ENCODE assay signal across 5 fruit fly cellular contexts in genomic region chrX:12473953-12474468, dm6.
TF ChIP-seq lines count a peak whose summit lies in the region.

No protein-coding gene starts in this region.

- no peak for TF ChIP-seq CTCF in whole organism, embryonic (GFP tag; optimal IDR thresholded peaks at IDR 0.05; lab: Kevin White, UChicago)

TF ChIP-seq in whole organism, adult, 20 proteins besides CTCF, POLR2A, EP300 and RAD21 (continues in another document):
- TF ChIP-seq CG7101 (tag; optimal IDR thresholded peaks at IDR 0.05; lab: Kevin White, UChicago) (peak; percentile 60), pad (GFP tag; optimal IDR thresholded peaks at IDR 0.05; lab: Kevin White, UChicago) (no peak), ovo (GFP tag; optimal IDR thresholded peaks at IDR 0.05; lab: Kevin White, UChicago) (peak; percentile 4), cic (GFP tag; optimal IDR thresholded peaks at IDR 0.05; lab: Kevin White, UChicago) (peak; percentile 10), toe (GFP tag; optimal IDR thresholded peaks at IDR 0.05; lab: Kevin White, UChicago) (no peak), CG5204 (GFP tag; optimal IDR thresholded peaks at IDR 0.05; lab: Kevin White, UChicago) (no peak), CG1620 (GFP tag; optimal IDR thresholded peaks at IDR 0.05; lab: Kevin White, UChicago) (no peak), bab1 (GFP tag; optimal IDR thresholded peaks at IDR 0.05; lab: Kevin White, UChicago) (no peak), tj (GFP tag; optimal IDR thresholded peaks at IDR 0.05; lab: Kevin White, UChicago) (peak; percentile 17), Hr96 (GFP tag; optimal IDR thresholded peaks at IDR 0.05; lab: Kevin White, UChicago) (no peak), kay (GFP tag; lab: Kevin White, UChicago; ENCODE audit: borderline replicate concordance) (no peak), Clk (GFP tag; optimal IDR thresholded peaks at IDR 0.05; lab: Kevin White, UChicago) (no peak), CG11617 (GFP tag; optimal IDR thresholded peaks at IDR 0.05; lab: Kevin White, UChicago) (peak; percentile 33), Mnt (GFP tag; optimal IDR thresholded peaks at IDR 0.05; lab: Kevin White, UChicago) (peak; percentile 34), CG12768 (GFP tag; optimal IDR thresholded peaks at IDR 0.05; lab: Kevin White, UChicago) (no peak), CG14711 (tag; optimal IDR thresholded peaks at IDR 0.05; lab: Kevin White, UChicago) (peak; percentile 49), cnc (optimal IDR thresholded peaks at IDR 0.05; lab: Kevin White, UChicago) (no peak), Crg-1 (GFP tag; optimal IDR thresholded peaks at IDR 0.05; lab: Kevin White, UChicago) (no peak), CG7045 (GFP tag; optimal IDR thresholded peaks at IDR 0.05; lab: Kevin White, UChicago) (peak; percentile 12)

TF ChIP-seq in whole organism, embryonic, 481 proteins besides CTCF, POLR2A, EP300 and RAD21 (continues in another document):
- peak; percentile 50; the same call in 1 of the 3 replicates for TF ChIP-seq CG11560 (tag; IDR thresholded peaks at IDR 0.05; lab: Robert Waterston, UW)
- TF ChIP-seq pros (GFP tag; optimal IDR thresholded peaks at IDR 0.05; lab: Kevin White, UChicago) = no peak
- TF ChIP-seq ac (GFP tag; optimal IDR thresholded peaks at IDR 0.05; lab: Kevin White, UChicago) = no peak
- TF ChIP-seq nom (GFP tag; optimal IDR thresholded peaks at IDR 0.05; lab: Kevin White, UChicago) = no peak
- TF ChIP-seq klu (GFP tag; IDR thresholded peaks at IDR 0.05; lab: Robert Waterston, UW) = peak; percentile 65; the same call in 1 of the 2 replicates
- TF ChIP-seq cwo (GFP tag; optimal IDR thresholded peaks at IDR 0.05; lab: Kevin White, UChicago) = peak; percentile 82
- peak; percentile 59 for TF ChIP-seq exex (tag; optimal IDR thresholded peaks at IDR 0.05; lab: Kevin White, UChicago)
- peak; percentile 50 for TF ChIP-seq ewg (GFP tag; optimal IDR thresholded peaks at IDR 0.05; lab: Kevin White, UChicago)
- TF ChIP-seq mirr (GFP tag; optimal IDR thresholded peaks at IDR 0.05; lab: Kevin White, UChicago) = peak; percentile 90
- TF ChIP-seq chif (GFP tag; optimal IDR thresholded peaks at IDR 0.05; lab: Kevin White, UChicago) = peak in 1 of 2 experiments; percentile 26
- 0 out of 3 replicates have a peak, but pooled peaks have one; percentile 52 for TF ChIP-seq Mrtf (GFP tag; IDR thresholded peaks at IDR 0.05; lab: Robert Waterston, UW)
- peak; percentile 43 for TF ChIP-seq CG4820 (GFP tag; optimal IDR thresholded peaks at IDR 0.05; lab: Kevin White, UChicago)
- TF ChIP-seq Nf-YB (GFP tag; optimal IDR thresholded peaks at IDR 0.05; lab: Kevin White, UChicago) = peak; percentile 60
- TF ChIP-seq dm (GFP tag; optimal IDR thresholded peaks at IDR 0.05; lab: Kevin White, UChicago) = no peak
- peak; percentile 81 for TF ChIP-seq tgo (GFP tag; IDR thresholded peaks at IDR 0.05; lab: Robert Waterston, UW)
- peak; percentile 49 for TF ChIP-seq CG12942 (GFP tag; optimal IDR thresholded peaks at IDR 0.05; lab: Kevin White, UChicago)
- peak; percentile 82 for TF ChIP-seq tap (tag; optimal IDR thresholded peaks at IDR 0.05; lab: Kevin White, UChicago)
- peak; percentile 86 for TF ChIP-seq CG17829 (tag; optimal IDR thresholded peaks at IDR 0.05; lab: Kevin White, UChicago)

TF ChIP-seq in whole organism, prepupa, 60 proteins besides CTCF, POLR2A, EP300 and RAD21 (continues in another document):
- TF ChIP-seq acj6 (GFP tag; optimal IDR thresholded peaks at IDR 0.05; lab: Kevin White, UChicago) = peak; percentile 30
- peak; percentile 45 for TF ChIP-seq CG32006 (GFP tag; optimal IDR thresholded peaks at IDR 0.05; lab: Kevin White, UChicago)
- TF ChIP-seq Met (GFP tag; optimal IDR thresholded peaks at IDR 0.05; lab: Kevin White, UChicago) = peak; percentile 39
- peak; percentile 19 for TF ChIP-seq CG6276 (GFP tag; optimal IDR thresholded peaks at IDR 0.05; lab: Kevin White, UChicago)
- TF ChIP-seq fkh (GFP tag; optimal IDR thresholded peaks at IDR 0.05; lab: Kevin White, UChicago) = peak; percentile 96
- TF ChIP-seq dac (GFP tag; optimal IDR thresholded peaks at IDR 0.05; lab: Kevin White, UChicago) = no peak
- TF ChIP-seq vri (GFP tag; optimal IDR thresholded peaks at IDR 0.05; lab: Kevin White, UChicago) = peak; percentile 92
- TF ChIP-seq CG8119 (GFP tag; IDR thresholded peaks at IDR 0.05; lab: Robert Waterston, UW) = peak; percentile 60
- TF ChIP-seq CG10631 (GFP tag; optimal IDR thresholded peaks at IDR 0.05; lab: Kevin White, UChicago) = peak; percentile 28
- TF ChIP-seq OdsH (GFP tag; optimal IDR thresholded peaks at IDR 0.05; lab: Kevin White, UChicago) = peak; percentile 46
- TF ChIP-seq CG16779 (tag; optimal IDR thresholded peaks at IDR 0.05; lab: Kevin White, UChicago) = no peak
- TF ChIP-seq CG3032 (tag; optimal IDR thresholded peaks at IDR 0.05; lab: Kevin White, UChicago) = peak; percentile 1
- TF ChIP-seq CG34406 (GFP tag; optimal IDR thresholded peaks at IDR 0.05; lab: Kevin White, UChicago) = peak; percentile 19
- peak; percentile 44 for TF ChIP-seq topi (GFP tag; optimal IDR thresholded peaks at IDR 0.05; lab: Kevin White, UChicago)
- 0 out of 3 replicates have a peak, but pooled peaks have one; percentile 27 for TF ChIP-seq eg (GFP tag; IDR thresholded peaks at IDR 0.05; lab: Robert Waterston, UW)
- no peak for TF ChIP-seq CG7368 (GFP tag; optimal IDR thresholded peaks at IDR 0.05; lab: Kevin White, UChicago)
- TF ChIP-seq pdm3 (GFP tag; optimal IDR thresholded peaks at IDR 0.05; lab: Kevin White, UChicago) = peak; percentile 12
- TF ChIP-seq Sox102F (GFP tag; optimal IDR thresholded peaks at IDR 0.05; lab: Kevin White, UChicago) = peak; percentile 19
- TF ChIP-seq lz (GFP tag; optimal IDR thresholded peaks at IDR 0.05; lab: Kevin White, UChicago) = peak; percentile 19

TF ChIP-seq in whole organism, pupa, 21 proteins besides CTCF, POLR2A, EP300 and RAD21:
- peak; percentile 33; the same call in 1 of the 2 replicates for TF ChIP-seq CG32121 (GFP tag; IDR thresholded peaks at IDR 0.05; lab: Robert Waterston, UW)
- no peak for TF ChIP-seq rn (GFP tag; IDR thresholded peaks at IDR 0.05; lab: Robert Waterston, UW)
- no peak for TF ChIP-seq Snoo (tag; optimal IDR thresholded peaks at IDR 0.05; lab: Kevin White, UChicago)
- TF ChIP-seq EcR (GFP tag; optimal IDR thresholded peaks at IDR 0.05; lab: Kevin White, UChicago) = no peak
- peak; percentile 41; the same call in 1 of the 3 replicates for TF ChIP-seq CG4496 (GFP tag; IDR thresholded peaks at IDR 0.05; lab: Robert Waterston, UW)
- TF ChIP-seq CG8301 (tag; optimal IDR thresholded peaks at IDR 0.05; lab: Kevin White, UChicago) = peak; percentile 32
- TF ChIP-seq CG12605 (GFP tag; IDR thresholded peaks at IDR 0.05; lab: Robert Waterston, UW) = 0 out of 2 replicates have a peak, but pooled peaks have one; percentile 19
- peak; percentile 0 for TF ChIP-seq CG8159 (tag; optimal IDR thresholded peaks at IDR 0.05; lab: Kevin White, UChicago)
- no peak for TF ChIP-seq Ets98B (GFP tag; IDR thresholded peaks at IDR 0.05; lab: Robert Waterston, UW)
- peak; percentile 2 for TF ChIP-seq CG9948 (tag; optimal IDR thresholded peaks at IDR 0.05; lab: Kevin White, UChicago)
- peak; percentile 61 for TF ChIP-seq CG14655 (GFP tag; optimal IDR thresholded peaks at IDR 0.05; lab: Kevin White, UChicago)
TF ChIP-seq in whole organism, pupa: peak in this region for 7.

TF ChIP-seq in whole organism, wandering third instar larva, 38 proteins besides CTCF, POLR2A, EP300 and RAD21:
- TF ChIP-seq ey (GFP tag; optimal IDR thresholded peaks at IDR 0.05; lab: Kevin White, UChicago) = peak; percentile 45
- TF ChIP-seq Sp1 (GFP tag; optimal IDR thresholded peaks at IDR 0.05; lab: Kevin White, UChicago) = peak; percentile 70
- peak; percentile 5 for TF ChIP-seq Hnf4 (GFP tag; optimal IDR thresholded peaks at IDR 0.05; lab: Kevin White, UChicago)
- TF ChIP-seq Rel (GFP tag; optimal IDR thresholded peaks at IDR 0.05; lab: Kevin White, UChicago) = no peak
- peak; percentile 37 for TF ChIP-seq Rel (tag; optimal IDR thresholded peaks at IDR 0.05; lab: Kevin White, UChicago)
- TF ChIP-seq br (GFP tag; optimal IDR thresholded peaks at IDR 0.05; lab: Kevin White, UChicago) = no peak
- TF ChIP-seq Dif (GFP tag; optimal IDR thresholded peaks at IDR 0.05; lab: Kevin White, UChicago; ENCODE audit: partially characterized antibody) = no peak
- TF ChIP-seq dmrt93B (GFP tag; optimal IDR thresholded peaks at IDR 0.05; lab: Kevin White, UChicago) = peak; percentile 43
- peak; percentile 48 for TF ChIP-seq rgr (GFP tag; optimal IDR thresholded peaks at IDR 0.05; lab: Kevin White, UChicago)
- no peak for TF ChIP-seq dl (GFP tag; optimal IDR thresholded peaks at IDR 0.05; lab: Kevin White, UChicago; ENCODE audit: insufficient read depth in 1 of 2, partially characterized antibody in 2 of 2)
- TF ChIP-seq h (GFP tag; optimal IDR thresholded peaks at IDR 0.05; lab: Kevin White, UChicago) = peak; percentile 52
- no peak for TF ChIP-seq pan (optimal IDR thresholded peaks at IDR 0.05; lab: Kevin White, UChicago)
- TF ChIP-seq Vsx2 (GFP tag; optimal IDR thresholded peaks at IDR 0.05; lab: Kevin White, UChicago; ENCODE audit: partially characterized antibody) = no peak
- TF ChIP-seq CG32264 (GFP tag; optimal IDR thresholded peaks at IDR 0.05; lab: Kevin White, UChicago) = no peak
- TF ChIP-seq foxo (GFP tag; optimal IDR thresholded peaks at IDR 0.05; lab: Kevin White, UChicago) = peak in 1 of 2 experiments; percentile 63
- no peak for TF ChIP-seq Dfd (GFP tag; optimal IDR thresholded peaks at IDR 0.05; lab: Kevin White, UChicago)
- TF ChIP-seq OdsH (GFP tag; optimal IDR thresholded peaks at IDR 0.05; lab: Kevin White, UChicago) = peak; percentile 63
- TF ChIP-seq HLH106 (tag; optimal IDR thresholded peaks at IDR 0.05; lab: Kevin White, UChicago) = peak; percentile 79
- no peak for TF ChIP-seq N (GFP tag; optimal IDR thresholded peaks at IDR 0.05; lab: Kevin White, UChicago)
- TF ChIP-seq sv (GFP tag; optimal IDR thresholded peaks at IDR 0.05; lab: Kevin White, UChicago) = no peak
- no peak for TF ChIP-seq jim (GFP tag; optimal IDR thresholded peaks at IDR 0.05; lab: Kevin White, UChicago)
- TF ChIP-seq fru (GFP tag; optimal IDR thresholded peaks at IDR 0.05; lab: Kevin White, UChicago) = peak; percentile 44
- peak; percentile 46 for TF ChIP-seq psq (GFP tag; optimal IDR thresholded peaks at IDR 0.05; lab: Kevin White, UChicago)
TF ChIP-seq in whole organism, wandering third instar larva: peak in this region for 12.
